Worm (Caenorhabditis elegans): ENCODE results near the gene let-754.

Gene let-754

ce11 chrIII:7922207-7922606, 30.9 kb downstream of the let-754 start, which contains the start of gene C29E4.17:
Gene C29E4.17 (plus strand): TSS chrIII:7922507.
- TF ChIP-seq nhr-43 (tag; optimal IDR thresholded peaks at IDR 0.05; ENCODE audit: poor library complexity, severe bottlenecking) (no peak), nhr-12 (tag; optimal IDR thresholded peaks at IDR 0.05) (no peak), R02D3.7 (tag; optimal IDR thresholded peaks at IDR 0.05) (no peak), nhr-67 (tag; optimal IDR thresholded peaks at IDR 0.05) (no peak), ceh-9 (tag; optimal IDR thresholded peaks at IDR 0.05) (no peak)

ce11 chrIII:7919823-7920222, 33.3 kb downstream of the let-754 start, which contains the start of gene C29E4.14:
Gene C29E4.14 (plus strand): TSS chrIII:7920123.
- TF ChIP-seq nhr-11 (tag; optimal IDR thresholded peaks at IDR 0.05) (no peak), unc-39 (tag; optimal IDR thresholded peaks at IDR 0.05) (no peak), mml-1 (tag; optimal IDR thresholded peaks at IDR 0.05) (no peak), zag-1 (tag; optimal IDR thresholded peaks at IDR 0.05) (no peak), ztf-4 (tag; optimal IDR thresholded peaks at IDR 0.05) (no peak), nhr-25 (tag; optimal IDR thresholded peaks at IDR 0.05) (no peak), egl-5 (tag; optimal IDR thresholded peaks at IDR 0.05) (no peak), ceh-28 (tag; optimal IDR thresholded peaks at IDR 0.05) (no peak), unc-62 (GFP tag; optimal IDR thresholded peaks at IDR 0.05) (no peak), pha-4 (tag; optimal IDR thresholded peaks at IDR 0.05) (no peak), nhr-67 (tag; optimal IDR thresholded peaks at IDR 0.05) (no peak)

ce11 chrIII:7917667-7918066, 35.4 kb downstream of the let-754 start, which contains the start of gene gly-3:
Gene gly-3 (minus strand): TSS chrIII:7917767.
- TF ChIP-seq nhr-11 (tag; optimal IDR thresholded peaks at IDR 0.05) = no peak

- TF ChIP-seq unc-62 (GFP tag; optimal IDR thresholded peaks at IDR 0.05) (no peak), mdl-1 (tag; optimal IDR thresholded peaks at IDR 0.05) (no peak), ceh-28 (tag; optimal IDR thresholded peaks at IDR 0.05) (no peak), ceh-82 (tag; optimal IDR thresholded peaks at IDR 0.05) (no peak), R02D3.7 (tag; optimal IDR thresholded peaks at IDR 0.05) (no peak), lsy-12 (tag; optimal IDR thresholded peaks at IDR 0.05) (no peak), ceh-16 (tag; optimal IDR thresholded peaks at IDR 0.05) (no peak), egl-27 (tag; optimal IDR thresholded peaks at IDR 0.05) (no peak), fos-1 (tag; optimal IDR thresholded peaks at IDR 0.05) (no peak), nhr-11 (tag; optimal IDR thresholded peaks at IDR 0.05) (no peak), elt-1 (tag; optimal IDR thresholded peaks at IDR 0.05) (no peak)
Observed at ce11 chrIII:7913488-7913887, 39.6 kb downstream of the let-754 start, which contains the start of gene ZK688.12. Gene ZK688.12 (minus strand): TSS chrIII:7913588.

ce11 chrIII:7911621-7912020, 41.5 kb downstream of the let-754 start, which contains the start of gene ZK688.7:
Gene ZK688.7 (minus strand): TSS chrIII:7911634.
- TF ChIP-seq ceh-28 (tag; optimal IDR thresholded peaks at IDR 0.05) (no peak), sea-2 (GFP tag; optimal IDR thresholded peaks at IDR 0.05) (no peak), nhr-25 (tag; optimal IDR thresholded peaks at IDR 0.05) (peak; percentile 59), pha-4 (tag; optimal IDR thresholded peaks at IDR 0.05) (peak; percentile 52), nhr-23 (tag; optimal IDR thresholded peaks at IDR 0.05) (peak; percentile 68), nfya-1 (tag; optimal IDR thresholded peaks at IDR 0.05; ENCODE audit: insufficient read depth) (peak; percentile 28), ceh-9 (tag; optimal IDR thresholded peaks at IDR 0.05) (no peak), eor-1 (tag; optimal IDR thresholded peaks at IDR 0.05) (no peak), fkh-2 (tag; optimal IDR thresholded peaks at IDR 0.05) (no peak)

- TF ChIP-seq ceh-9 (tag; optimal IDR thresholded peaks at IDR 0.05) (no peak), ama-1 (optimal IDR thresholded peaks at IDR 0.05) (no peak), mml-1 (tag; optimal IDR thresholded peaks at IDR 0.05) (no peak)
Observed at ce11 chrIII:7909263-7909662, 43.8 kb downstream of the let-754 start, which contains the start of gene ZK688.1. Gene ZK688.1 (plus strand): TSS chrIII:7909563.

ce11 chrIII:7907515-7907914, 45.6 kb downstream of the let-754 start, which contains the start of gene pcp-5:
Gene pcp-5 (minus strand): TSS chrIII:7907615.
- no peak for TF ChIP-seq fkh-10 (GFP tag; optimal IDR thresholded peaks at IDR 0.05)
- TF ChIP-seq nhr-77 (tag; optimal IDR thresholded peaks at IDR 0.05) = no peak
- no peak for TF ChIP-seq egl-5 (tag; optimal IDR thresholded peaks at IDR 0.05)
- no peak for TF ChIP-seq snpc-4 (tag; optimal IDR thresholded peaks at IDR 0.05)
- TF ChIP-seq eor-1 (tag; optimal IDR thresholded peaks at IDR 0.05) = no peak
- no peak for TF ChIP-seq jun-1 (tag; optimal IDR thresholded peaks at IDR 0.05)
- TF ChIP-seq tbx-2 (tag; optimal IDR thresholded peaks at IDR 0.05) = no peak
- TF ChIP-seq nhr-28 (tag; optimal IDR thresholded peaks at IDR 0.05) = no peak
- no peak for TF ChIP-seq egl-27 (tag; optimal IDR thresholded peaks at IDR 0.05)
- TF ChIP-seq sea-2 (GFP tag; optimal IDR thresholded peaks at IDR 0.05) = no peak
- TF ChIP-seq elt-1 (tag; optimal IDR thresholded peaks at IDR 0.05) = no peak
- no peak for TF ChIP-seq ztf-11 (tag; optimal IDR thresholded peaks at IDR 0.05)
- no peak for TF ChIP-seq mdl-1 (tag; optimal IDR thresholded peaks at IDR 0.05)

Data from whole organism, L3 larva.